Fruit fly (Drosophila melanogaster): ENCODE measurements around the gene Doc3.

The Doc3 gene

DNA sequence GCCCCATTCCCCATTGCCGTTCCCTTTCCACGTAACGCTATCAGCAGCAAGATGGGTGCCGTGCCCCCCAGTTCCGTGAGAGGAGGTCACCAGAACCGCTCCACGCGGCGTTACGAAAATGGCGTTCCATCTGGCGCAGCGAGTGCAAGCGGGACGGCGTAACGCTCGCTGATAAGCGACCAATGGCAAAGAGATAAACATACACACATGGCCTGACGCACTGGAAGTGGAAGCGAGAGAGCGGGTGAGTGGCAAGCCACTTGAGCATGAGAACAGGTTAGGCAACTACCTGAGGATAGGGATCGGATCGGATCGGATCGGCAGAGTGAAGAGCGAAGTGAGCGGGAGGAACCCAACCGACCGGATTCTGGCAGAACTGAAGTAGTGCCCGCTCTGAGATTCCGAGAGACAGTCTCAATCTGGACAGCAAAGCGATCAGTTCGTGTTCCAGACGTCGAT, at the start of gene Doc3 (continued):
- TF ChIP-seq Dll (GFP tag; IDR thresholded peaks at IDR 0.05; ENCODE audit: partially characterized antibody) (0 out of 4 replicates have a peak, but pooled peaks have one; percentile 44), CG15011 (GFP tag; optimal IDR thresholded peaks at IDR 0.05) (no peak), CG6175 (GFP tag; IDR thresholded peaks at IDR 0.05) (peak; percentile 67; the same call in 1 of the 3 replicates), Nf-YC (tag; optimal IDR thresholded peaks at IDR 0.05) (peak; percentile 99), gt (GFP tag; IDR thresholded peaks at IDR 0.05) (no peak), Hr78 (GFP tag; optimal IDR thresholded peaks at IDR 0.05) (peak in 1 of 2 experiments; percentile 94), MTF-1 (GFP tag; optimal IDR thresholded peaks at IDR 0.05; ENCODE audit: borderline replicate concordance) (no peak), ftz-f1 (GFP tag; optimal IDR thresholded peaks at IDR 0.05) (peak; percentile 85), CG6813 (GFP tag; optimal IDR thresholded peaks at IDR 0.05) (no peak), ci (GFP tag; IDR thresholded peaks at IDR 0.05) (peak; percentile 39; the same call in 1 of the 3 replicates), CG13287 (GFP tag; IDR thresholded peaks at IDR 0.05; ENCODE audit: partially characterized antibody) (peak; percentile 37; the same call in 1 of the 2 replicates), CG34376 (GFP tag; optimal IDR thresholded peaks at IDR 0.05) (no peak), Adf1 (GFP tag; IDR thresholded peaks at IDR 0.05) (peak; percentile 52; the same call in 1 of the 2 replicates), chinmo (GFP tag; IDR thresholded peaks at IDR 0.05; ENCODE audit: partially characterized antibody) (peak; percentile 88; the same call in 2 of the 4 replicates), cas (GFP tag; IDR thresholded peaks at IDR 0.05) (no peak), z (GFP tag; IDR thresholded peaks at IDR 0.05) (peak; percentile 64; the same call in 1 of the 3 replicates), rib (GFP tag; IDR thresholded peaks at IDR 0.05) (0 out of 2 replicates have a peak, but pooled peaks have one; percentile 36), Jarid2 (GFP tag; optimal IDR thresholded peaks at IDR 0.05) (peak; percentile 44), amos (GFP tag; IDR thresholded peaks at IDR 0.05; ENCODE audit: partially characterized antibody) (0 out of 2 replicates have a peak, but pooled peaks have one; percentile 7), E2f1 (GFP tag; IDR thresholded peaks at IDR 0.05) (no peak), CG10321 (GFP tag; IDR thresholded peaks at IDR 0.05) (peak; percentile 96), Bgb (GFP tag; IDR thresholded peaks at IDR 0.05; ENCODE audit: partially characterized antibody) (peak; percentile 32; the same call in 1 of the 2 replicates), wek (GFP tag; optimal IDR thresholded peaks at IDR 0.05) (no peak), ase (GFP tag; IDR thresholded peaks at IDR 0.05) (no peak), CG18619 (GFP tag; optimal IDR thresholded peaks at IDR 0.05) (no peak), CoRest (tag; optimal IDR thresholded peaks at IDR 0.05) (peak; percentile 44), Med (GFP tag) (peak; percentile 67), CG34422 (GFP tag; IDR thresholded peaks at IDR 0.05) (no peak), ssp (GFP tag; IDR thresholded peaks at IDR 0.05) (no peak), Ets65A (GFP tag) (peak; percentile 67), tx (GFP tag; optimal IDR thresholded peaks at IDR 0.05) (no peak), lov (optimal IDR thresholded peaks at IDR 0.05) (no peak), lov (GFP tag; IDR thresholded peaks at IDR 0.05) (0 out of 3 replicates have a peak, but pooled peaks have one; percentile 28), psq (GFP tag; optimal IDR thresholded peaks at IDR 0.05) (no peak), unpg (GFP tag; optimal IDR thresholded peaks at IDR 0.05) (no peak), grau (tag; optimal IDR thresholded peaks at IDR 0.05) (no peak), Fer2 (tag; optimal IDR thresholded peaks at IDR 0.05) (no peak), otp (GFP tag; IDR thresholded peaks at IDR 0.05) (no peak), CG10543 (GFP tag; optimal IDR thresholded peaks at IDR 0.05) (peak; percentile 70), vfl (GFP tag; optimal IDR thresholded peaks at IDR 0.05) (peak; percentile 38), CG12942 (GFP tag; optimal IDR thresholded peaks at IDR 0.05) (no peak), twi (tag; optimal IDR thresholded peaks at IDR 0.05) (peak; percentile 66), CG12155 (GFP tag; optimal IDR thresholded peaks at IDR 0.05) (no peak), ATbp (GFP tag; optimal IDR thresholded peaks at IDR 0.05) (no peak), GATAe (GFP tag; conservative IDR thresholded peaks at IDR 0.05) (peak; percentile 82), Xbp1 (GFP tag; optimal IDR thresholded peaks at IDR 0.05) (no peak), Max (GFP tag; optimal IDR thresholded peaks at IDR 0.05) (no peak), gsb-n (tag; optimal IDR thresholded peaks at IDR 0.05) (no peak), so (GFP tag; IDR thresholded peaks at IDR 0.05) (0 out of 3 replicates have a peak, but pooled peaks have one; percentile 24), grn (GFP tag; optimal IDR thresholded peaks at IDR 0.05) (peak; percentile 75)

All from whole organism, embryonic.